Worm (Caenorhabditis elegans) whole organism, late embryonic: ENCODE results near the gene F16B12.6.
A peak's percentile ranks its signal among the peaks of the same experiment; 100 is the strongest.

Experiments
- C08G9.2 ChIP-seq: sonication (generic microtip); optimal IDR thresholded peaks from 2 replicates; lab custom pipeline; 2016; ENCODE audit warnings: mild to moderate bottlenecking, missing genetic modification characterization, moderate library complexity, missing compliant biosample characterization
- C38D4.7 ChIP-seq: fragments of 200-800 bp; sonication (Bioruptor generic); optimal IDR thresholded peaks from 2 replicates; lab custom pipeline; 2018; ENCODE audit warnings: mild to moderate bottlenecking, missing genetic modification characterization, moderate library complexity, missing compliant biosample characterization
- F13H6.1 ChIP-seq: sonication (generic microtip); optimal IDR thresholded peaks from 2 replicates; lab custom pipeline; 2016; ENCODE audit warnings: missing genetic modification characterization, missing compliant biosample characterization
- K02D7.2 ChIP-seq: sonication (generic microtip); optimal IDR thresholded peaks from 2 replicates; lab custom pipeline; 2017; ENCODE audit warnings: mild to moderate bottlenecking, missing genetic modification characterization, missing compliant biosample characterization
- K09A11.1 ChIP-seq: sonication (generic microtip); optimal IDR thresholded peaks from 2 replicates; lab custom pipeline; 2017; ENCODE audit warnings: antibody characterized with exemption, mild to moderate bottlenecking, missing genetic modification characterization, missing compliant biosample characterization; ENCODE audit not compliant: insufficient read depth
- T23F11.4 ChIP-seq: fragments of 200-800 bp; sonication (Bioruptor generic); optimal IDR thresholded peaks from 2 replicates; lab custom pipeline; 2018; ENCODE audit warnings: mild to moderate bottlenecking, missing genetic modification characterization, missing compliant biosample characterization
- ahr-1 ChIP-seq: sonication (generic microtip); optimal IDR thresholded peaks from 2 replicates; lab custom pipeline; 2016; ENCODE audit warnings: missing genetic modification characterization, missing compliant biosample characterization
- ceh-14 ChIP-seq: sonication (generic microtip); optimal IDR thresholded peaks from 2 replicates; lab custom pipeline; 2016; ENCODE audit warnings: missing genotype, missing genetic modification characterization, missing compliant biosample characterization
- ceh-18 ChIP-seq: sonication (generic microtip); optimal IDR thresholded peaks from 2 replicates; lab custom pipeline; 2016; ENCODE audit warnings: missing genetic modification characterization, missing compliant biosample characterization
- ceh-2 ChIP-seq: sonication (generic microtip); optimal IDR thresholded peaks from 2 replicates; lab custom pipeline; 2016; ENCODE audit warnings: missing genotype, missing genetic modification characterization, missing compliant biosample characterization
- ceh-30 ChIP-seq: fragments of 150-350 bp; optimal IDR thresholded peaks from 2 replicates; lab custom pipeline; 2014; ENCODE audit warnings: missing biosample characterization, missing genetic modification characterization
- ceh-31 ChIP-seq: sonication (generic microtip); optimal IDR thresholded peaks from 2 replicates; lab custom pipeline; 2016; ENCODE audit warnings: missing genetic modification characterization, missing compliant biosample characterization
- ceh-34 ChIP-seq: sonication (generic microtip); optimal IDR thresholded peaks from 2 replicates; lab custom pipeline; 2016; ENCODE audit warnings: mild to moderate bottlenecking, missing genetic modification characterization, missing compliant biosample characterization
- ceh-45 ChIP-seq: fragments of 200-800 bp; sonication (Bioruptor generic); IDR thresholded peaks from 2 replicates; pipeline ENCODE4 v1.3.6; 2022; ENCODE audit warnings: missing genetic modification reagents, missing genetic modification characterization, missing compliant biosample characterization
- ceh-48 ChIP-seq: sonication (generic microtip); optimal IDR thresholded peaks from 2 replicates; lab custom pipeline; 2016; ENCODE audit warnings: missing genetic modification characterization, inconsistent platforms, missing compliant biosample characterization
- ceh-6 ChIP-seq: fragments of 200-800 bp; sonication (Bioruptor generic); optimal IDR thresholded peaks from 2 replicates; lab custom pipeline; 2018; ENCODE audit warnings: mild to moderate bottlenecking, missing genetic modification characterization, missing compliant biosample characterization
- dmd-4 ChIP-seq: sonication (generic microtip); optimal IDR thresholded peaks from 2 replicates; lab custom pipeline; 2016; ENCODE audit warnings: borderline replicate concordance, missing genetic modification characterization, missing compliant biosample characterization
- elt-4 ChIP-seq: sonication (generic microtip); optimal IDR thresholded peaks from 2 replicates; lab custom pipeline; 2016; ENCODE audit warnings: missing genetic modification characterization, missing compliant biosample characterization
- ets-4 ChIP-seq: sonication (generic microtip); optimal IDR thresholded peaks from 2 replicates; lab custom pipeline; 2016; ENCODE audit warnings: missing genetic modification characterization, missing compliant biosample characterization
- fkh-10 ChIP-seq: fragments of 150-350 bp; optimal IDR thresholded peaks from 2 replicates; lab custom pipeline; 2014; ENCODE audit warnings: missing biosample characterization, missing genetic modification reagents, missing genetic modification characterization
- fkh-6 ChIP-seq: sonication (generic microtip); optimal IDR thresholded peaks from 2 replicates; lab custom pipeline; 2016; ENCODE audit warnings: missing genetic modification characterization, missing compliant biosample characterization
- hlh-15 ChIP-seq: sonication (generic microtip); optimal IDR thresholded peaks from 2 replicates; lab custom pipeline; 2016; ENCODE audit warnings: missing genetic modification characterization, missing compliant biosample characterization
- hlh-6 ChIP-seq: sonication (generic microtip); optimal IDR thresholded peaks from 2 replicates; lab custom pipeline; 2016; ENCODE audit warnings: missing genotype, missing genetic modification characterization, missing compliant biosample characterization
- hlh-8 ChIP-seq: sonication (generic microtip); optimal IDR thresholded peaks from 2 replicates; lab custom pipeline; 2016; ENCODE audit warnings: missing genotype, missing genetic modification characterization, missing compliant biosample characterization
- lin-11 ChIP-seq: fragments of 200-800 bp; sonication (Bioruptor generic); optimal IDR thresholded peaks from 2 replicates; lab custom pipeline; 2018; ENCODE audit warnings: mild to moderate bottlenecking, missing genetic modification characterization, missing compliant biosample characterization
- nfya-1 ChIP-seq: sonication (generic microtip); optimal IDR thresholded peaks from 2 replicates; lab custom pipeline; 2017; ENCODE audit warnings: missing genetic modification characterization, mild to moderate bottlenecking, missing compliant biosample characterization, antibody characterized with exemption, moderate library complexity
- odd-2 ChIP-seq: sonication (generic microtip); optimal IDR thresholded peaks from 2 replicates; lab custom pipeline; 2017; ENCODE audit warnings: antibody characterized with exemption, mild to moderate bottlenecking, missing genetic modification characterization, missing compliant biosample characterization
- pag-3 ChIP-seq: sonication (generic microtip); optimal IDR thresholded peaks from 2 replicates; lab custom pipeline; 2016; ENCODE audit warnings: missing compliant biosample characterization, missing genetic modification characterization, borderline replicate concordance
- pha-2 ChIP-seq: sonication (generic microtip); optimal IDR thresholded peaks from 2 replicates; lab custom pipeline; 2017; ENCODE audit warnings: mild to moderate bottlenecking, missing genetic modification characterization, missing compliant biosample characterization
- pha-4 ChIP-seq: fragments of 150-350 bp; optimal IDR thresholded peaks from 2 replicates; lab custom pipeline; 2018; ENCODE audit warnings: missing biosample characterization, missing genetic modification reagents, missing genetic modification characterization
- pros-1 ChIP-seq: fragments of 150-350 bp; optimal IDR thresholded peaks from 2 replicates; lab custom pipeline; 2014; ENCODE audit warnings: missing biosample characterization, missing genetic modification reagents, missing genetic modification characterization
- sox-2 ChIP-seq: fragments of 200-800 bp; sonication (Bioruptor generic); IDR thresholded peaks from 2 replicates; pipeline ENCODE4 v1.3.6; 2022; ENCODE audit warnings: missing genetic modification reagents, missing genetic modification characterization, missing compliant biosample characterization
- tbx-2 ChIP-seq: sonication (generic microtip); optimal IDR thresholded peaks from 2 replicates; lab custom pipeline; 2016; ENCODE audit warnings: missing genetic modification characterization, missing compliant biosample characterization
- unc-42 ChIP-seq: sonication (generic microtip); optimal IDR thresholded peaks from 2 replicates; lab custom pipeline; 2016; ENCODE audit warnings: missing genotype, missing genetic modification characterization, missing compliant biosample characterization

Gene F16B12.6

DNA sequence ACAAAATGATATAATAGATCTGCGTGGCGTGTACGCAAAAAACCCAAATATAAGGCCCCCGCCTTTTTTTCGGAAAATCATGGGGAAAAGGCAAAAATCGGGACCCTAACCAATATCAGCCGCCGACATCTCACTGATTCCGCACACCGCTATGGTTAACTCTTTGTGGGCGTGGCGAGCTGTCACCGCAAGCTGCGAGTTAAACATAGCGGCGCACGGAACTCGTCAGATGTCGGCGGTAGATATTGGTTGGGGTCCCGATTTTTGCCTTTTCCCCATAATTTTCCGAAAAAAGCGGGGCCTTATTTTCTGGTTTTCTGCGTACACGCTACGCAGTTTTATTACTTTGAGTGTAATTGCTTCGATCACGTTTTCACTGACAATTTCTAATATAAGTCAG lies 16.6 kb downstream of the F16B12.6 start:
- TF ChIP-seq pros-1 = no peak
- TF ChIP-seq C38D4.7 = no peak
- TF ChIP-seq ceh-45 (GFP tag; lab: Robert Waterston, UW) = no peak
- no peak for TF ChIP-seq pha-4 (tag; lab: Kevin White, UChicago)
- no peak for TF ChIP-seq elt-4 (tag; lab: Kevin White, UChicago)
- TF ChIP-seq ceh-34 (tag; lab: Kevin White, UChicago) = no peak
- no peak for TF ChIP-seq hlh-8 (tag; lab: Kevin White, UChicago)
- no peak for TF ChIP-seq fkh-10 (GFP tag; lab: Kevin White, UChicago)
- no peak for TF ChIP-seq F13H6.1 (tag; lab: Kevin White, UChicago)
- TF ChIP-seq hlh-15 (tag; lab: Kevin White, UChicago) = no peak
- TF ChIP-seq T23F11.4 (GFP tag; lab: Kevin White, UChicago) = no peak

DNA sequence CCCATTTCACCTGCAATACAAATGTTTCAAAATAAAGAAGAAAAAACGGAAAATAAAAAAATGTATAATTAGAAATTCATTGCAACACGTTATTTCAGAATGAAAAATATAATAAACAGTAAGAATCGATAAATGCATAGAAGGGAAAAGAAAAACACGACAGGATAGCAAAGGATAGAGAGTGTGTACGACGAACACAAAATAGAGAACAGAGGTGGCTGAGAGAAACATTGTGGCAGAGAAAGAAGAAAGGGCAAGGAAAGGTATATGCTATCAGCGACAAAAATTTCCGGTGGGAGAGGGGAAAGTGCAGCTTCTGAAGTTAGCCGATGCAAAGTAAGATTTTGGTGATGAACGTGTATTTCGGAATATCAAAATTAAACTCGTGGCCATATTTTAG lies 23.8 kb downstream of the F16B12.6 start, which contains the start of gene F28H6.6:
Gene F28H6.6, minus strand, starts transcription at position 10 of the 400 bp plus-strand sequence.
- no peak for TF ChIP-seq odd-2
- TF ChIP-seq pha-2 = no peak
- TF ChIP-seq ceh-6 (GFP tag; lab: Kevin White, UChicago) = no peak
- TF ChIP-seq K09A11.1 (tag; lab: Kevin White, UChicago) = no peak
- TF ChIP-seq fkh-6 (tag; lab: Kevin White, UChicago) = no peak
- no peak for TF ChIP-seq tbx-2 (tag; lab: Kevin White, UChicago)
- TF ChIP-seq sox-2 (GFP tag; lab: Robert Waterston, UW) = no peak
- no peak for TF ChIP-seq ceh-31 (tag; lab: Kevin White, UChicago)
- TF ChIP-seq ahr-1 (tag; lab: Kevin White, UChicago) = no peak
- no peak for TF ChIP-seq lin-11 (tag; lab: Kevin White, UChicago)
- TF ChIP-seq ceh-14 (tag; lab: Kevin White, UChicago) = no peak
- no peak for TF ChIP-seq dmd-4 (tag; lab: Kevin White, UChicago)
- TF ChIP-seq ceh-30 (tag; lab: Kevin White, UChicago) = no peak
- TF ChIP-seq C08G9.2 (tag; lab: Kevin White, UChicago) = no peak
- TF ChIP-seq hlh-6 (tag; lab: Kevin White, UChicago) = no peak
- no peak for TF ChIP-seq unc-42 (tag; lab: Kevin White, UChicago)
- no peak for TF ChIP-seq pros-1

DNA sequence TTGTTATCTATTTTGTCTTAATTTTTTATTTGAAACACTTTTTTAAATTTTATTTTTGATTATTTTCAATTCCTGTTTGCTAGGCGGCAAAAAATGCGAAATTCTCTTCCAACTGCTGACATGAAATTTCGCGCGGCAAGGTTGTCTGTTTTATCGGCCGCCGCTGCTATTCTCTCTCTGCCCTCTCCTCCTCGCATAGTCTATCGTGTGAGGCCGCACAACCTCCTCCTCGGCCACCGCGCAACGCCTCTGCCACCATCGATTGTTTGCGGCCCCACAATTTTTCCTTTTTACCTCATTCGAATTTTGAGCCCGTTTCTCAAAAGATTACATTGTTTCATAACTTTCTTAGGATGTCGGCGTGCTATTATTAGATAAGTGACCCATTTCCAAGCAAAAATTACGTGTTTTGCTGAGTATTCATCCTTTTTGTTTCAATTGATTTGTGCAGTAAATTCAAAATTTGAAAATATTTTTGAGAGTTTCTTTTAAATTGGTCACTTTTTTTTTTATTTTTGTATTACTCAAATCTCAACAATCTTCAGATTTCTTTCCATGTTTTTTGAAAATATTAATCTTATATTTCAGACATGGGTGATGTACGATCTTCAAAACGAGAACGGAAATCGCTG lies 25.3 kb downstream of the F16B12.6 start, which contains the start of gene F28H6.4:
Gene F28H6.4, plus strand, starts transcription at position 582 of the 632 bp plus-strand sequence.
- TF ChIP-seq ceh-18 (tag; lab: Kevin White, UChicago) = peak; percentile 5
- TF ChIP-seq ceh-48 (tag; lab: Kevin White, UChicago) = peak; percentile 45
- peak; percentile 51 for TF ChIP-seq C08G9.2 (tag; lab: Kevin White, UChicago)
- TF ChIP-seq pag-3 (tag; lab: Kevin White, UChicago) = no peak
- TF ChIP-seq tbx-2 (tag; lab: Kevin White, UChicago) = peak; percentile 35
- peak; percentile 28 for TF ChIP-seq ets-4 (tag; lab: Kevin White, UChicago)
- peak; percentile 69 for TF ChIP-seq ceh-31 (tag; lab: Kevin White, UChicago)
- TF ChIP-seq nfya-1 (tag; lab: Kevin White, UChicago) = peak; percentile 28
- TF ChIP-seq lin-11 (tag; lab: Kevin White, UChicago) = no peak
- TF ChIP-seq ceh-30 (tag; lab: Kevin White, UChicago) = no peak
- peak; percentile 14 for TF ChIP-seq ceh-2

DNA sequence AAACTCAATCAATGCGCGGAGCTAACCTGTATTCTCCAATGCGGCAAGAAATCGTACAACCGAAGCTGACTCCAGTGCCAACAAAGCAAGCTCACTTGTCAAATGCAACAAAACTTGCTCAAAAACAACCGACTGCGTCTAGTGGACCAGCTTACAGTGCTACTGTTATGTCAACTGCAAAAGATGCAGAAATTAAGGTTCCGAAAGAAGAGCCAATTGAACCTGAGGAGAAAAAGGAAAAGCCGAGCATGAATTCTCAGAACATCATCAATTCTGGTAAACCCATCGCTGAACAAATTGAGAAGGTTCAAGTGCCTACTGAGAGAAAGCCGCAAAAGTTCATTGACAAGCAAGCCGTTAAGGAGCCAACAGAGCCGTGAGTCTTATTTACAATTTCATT lies 29.4 kb downstream of the F16B12.6 start:
- no peak for TF ChIP-seq K02D7.2 (tag; lab: Kevin White, UChicago)
- no peak for TF ChIP-seq ceh-48 (tag; lab: Kevin White, UChicago)
